Worm (Caenorhabditis elegans) whole organism, young adult: ENCODE measurements around the gene pho-10.

ENCODE experiments used
- B0019.2 ChIP-seq: fragments of 200-800 bp; sonication (Bioruptor generic); conservative IDR thresholded peaks from 2 replicates; pipeline ENCODE4 v1.3.6; 2022; ENCODE audit warnings: missing genetic modification reagents, missing genetic modification characterization, missing compliant biosample characterization
- B0261.1 ChIP-seq: sonication (generic microtip); optimal IDR thresholded peaks from 2 replicates; lab custom pipeline; 2016; ENCODE audit warnings: mild to moderate bottlenecking, missing genetic modification characterization, moderate library complexity, missing compliant biosample characterization
- F10E7.11 ChIP-seq: sonication (generic microtip); optimal IDR thresholded peaks from 2 replicates; lab custom pipeline; 2017; ENCODE audit warnings: mild to moderate bottlenecking, missing genetic modification characterization, moderate library complexity, missing compliant biosample characterization
- F22D6.2 ChIP-seq: sonication (generic microtip); optimal IDR thresholded peaks from 2 replicates; lab custom pipeline; 2016; ENCODE audit warnings: mild to moderate bottlenecking, missing genetic modification characterization, missing compliant biosample characterization
- F23B12.7 ChIP-seq: sonication (generic microtip); optimal IDR thresholded peaks from 2 replicates; lab custom pipeline; 2017; ENCODE audit warnings: missing genetic modification characterization, mild to moderate bottlenecking, missing compliant biosample characterization, antibody characterized with exemption, moderate library complexity; ENCODE audit not compliant: insufficient read depth
- F49E8.2 ChIP-seq: sonication (generic microtip); optimal IDR thresholded peaks from 3 replicates; lab custom pipeline; 2017; ENCODE audit warnings: missing genetic modification characterization, mild to moderate bottlenecking, missing compliant biosample characterization, antibody characterized with exemption, moderate library complexity; ENCODE audit not compliant: insufficient read depth
- F52B5.7 ChIP-seq: sonication (generic microtip); optimal IDR thresholded peaks from 2 replicates; lab custom pipeline; 2016; ENCODE audit warnings: mild to moderate bottlenecking, missing genetic modification characterization, missing compliant biosample characterization
- F57C9.4 ChIP-seq: sonication (generic microtip); optimal IDR thresholded peaks from 2 replicates; lab custom pipeline; 2017; ENCODE audit warnings: mild to moderate bottlenecking, missing genetic modification characterization, missing compliant biosample characterization
- K11D2.4 ChIP-seq: fragments of 200-800 bp; sonication (Bioruptor generic); IDR thresholded peaks from 2 replicates; pipeline ENCODE4 v1.3.6; 2022; ENCODE audit warnings: missing genetic modification reagents, missing genetic modification characterization, missing compliant biosample characterization
- Y56A3A.18 ChIP-seq: fragments of 200-800 bp; sonication (Bioruptor generic); IDR thresholded peaks from 2 replicates; pipeline ENCODE4 v1.3.6; 2022; ENCODE audit warnings: missing genetic modification reagents, missing genetic modification characterization, missing compliant biosample characterization
- aptf-3 ChIP-seq: fragments of 200-800 bp; sonication (Bioruptor generic); IDR thresholded peaks from 2 replicates; pipeline ENCODE4 v1.3.6; 2022; ENCODE audit warnings: missing genetic modification characterization, missing compliant biosample characterization
- attf-3 ChIP-seq: fragments of 200-800 bp; sonication (Bioruptor generic); conservative IDR thresholded peaks from 2 replicates; pipeline ENCODE4 v1.3.6; 2022; ENCODE audit warnings: missing genetic modification reagents, missing genetic modification characterization, missing compliant biosample characterization
- bed-2 ChIP-seq: fragments of 200-800 bp; sonication (Bioruptor generic); IDR thresholded peaks from 2 replicates; pipeline ENCODE4 v1.3.6; 2022; ENCODE audit warnings: missing genetic modification reagents, missing genetic modification characterization, missing compliant biosample characterization
- ceh-100 ChIP-seq: fragments of 200-800 bp; sonication (Bioruptor generic); IDR thresholded peaks from 2 replicates; pipeline ENCODE4 v1.3.6; 2022; ENCODE audit warnings: missing genetic modification reagents, missing genetic modification characterization, missing compliant biosample characterization
- dpl-1 ChIP-seq: fragments of 150-350 bp; optimal IDR thresholded peaks from 2 replicates; lab custom pipeline; 2014; ENCODE audit warnings: missing biosample characterization, missing genetic modification reagents, missing genetic modification characterization
- egl-18 ChIP-seq: fragments of 200-800 bp; sonication (Bioruptor generic); IDR thresholded peaks from 2 replicates; pipeline ENCODE4 v1.3.6; 2022; ENCODE audit warnings: missing genetic modification reagents, missing genetic modification characterization, missing compliant biosample characterization
- egl-44 ChIP-seq: fragments of 200-800 bp; sonication (Bioruptor generic); IDR thresholded peaks from 2 replicates; pipeline ENCODE4 v1.3.6; 2022; ENCODE audit warnings: missing genetic modification reagents, missing genetic modification characterization, missing compliant biosample characterization
- egrh-3 ChIP-seq: fragments of 200-800 bp; sonication (Bioruptor generic); IDR thresholded peaks from 2 replicates; pipeline ENCODE4 v1.3.6; 2022; ENCODE audit warnings: missing genetic modification reagents, missing genetic modification characterization, missing compliant biosample characterization
- hrde-1 ChIP-seq: sonication (generic microtip); optimal IDR thresholded peaks from 2 replicates; lab custom pipeline; 2016; ENCODE audit warnings: missing genetic modification characterization, mild to moderate bottlenecking, missing compliant biosample characterization, moderate library complexity, missing genotype, missing genetic modification reagents, borderline replicate concordance
- let-607 ChIP-seq, 2 experiments: fragments of 200-800 bp in 1 of 2; sonication (Bioruptor generic) in 1 of 2; sonication (generic microtip) in 1 of 2; optimal IDR thresholded peaks; 2 replicates each; lab custom pipeline; 2016 to 2018; ENCODE audit warnings: mild to moderate bottlenecking in 2 of 2, missing compliant biosample characterization in 2 of 2, missing genetic modification characterization in 2 of 2, moderate library complexity in 2 of 2, missing genotype in 1 of 2
- lin-40 ChIP-seq: sonication (generic microtip); optimal IDR thresholded peaks from 2 replicates; lab custom pipeline; 2016; ENCODE audit warnings: missing genetic modification characterization, mild to moderate bottlenecking, missing compliant biosample characterization, missing genotype, missing genetic modification reagents
- lsy-27 ChIP-seq: sonication (generic microtip); optimal IDR thresholded peaks from 2 replicates; lab custom pipeline; 2017; ENCODE audit warnings: missing genetic modification characterization, mild to moderate bottlenecking, missing compliant biosample characterization, antibody characterized with exemption, missing genotype, borderline replicate concordance; ENCODE audit not compliant: insufficient read depth
- madf-10 ChIP-seq: sonication (generic microtip); optimal IDR thresholded peaks from 2 replicates; lab custom pipeline; 2016; ENCODE audit warnings: mild to moderate bottlenecking, missing genetic modification characterization, missing compliant biosample characterization
- madf-3 ChIP-seq: fragments of 200-800 bp; sonication (Bioruptor generic); IDR thresholded peaks from 2 replicates; pipeline ENCODE4 v1.3.6; 2022; ENCODE audit warnings: missing genetic modification reagents, missing genetic modification characterization, missing compliant biosample characterization
- madf-6 ChIP-seq: fragments of 200-800 bp; sonication (Bioruptor generic); IDR thresholded peaks from 2 replicates; pipeline ENCODE4 v1.3.6; 2022; ENCODE audit warnings: missing genetic modification reagents, missing genetic modification characterization, missing compliant biosample characterization
- nfya-1 ChIP-seq: sonication (generic microtip); optimal IDR thresholded peaks from 2 replicates; lab custom pipeline; 2017; ENCODE audit warnings: antibody characterized with exemption, missing compliant biosample characterization, missing genetic modification characterization, borderline replicate concordance; ENCODE audit not compliant: insufficient read depth
- nhr-120 ChIP-seq: fragments of 200-800 bp; sonication (Bioruptor generic); IDR thresholded peaks from 2 replicates; pipeline ENCODE4 v1.3.6; 2022; ENCODE audit warnings: missing genetic modification characterization, missing compliant biosample characterization
- pbrm-1 ChIP-seq: fragments of 200-800 bp; sonication (Bioruptor generic); IDR thresholded peaks from 2 replicates; pipeline ENCODE4 v1.3.6; 2022; ENCODE audit warnings: missing genetic modification reagents, missing genetic modification characterization, missing compliant biosample characterization
- pha-4 ChIP-seq: fragments of 150-350 bp; sonication (generic microtip); optimal IDR thresholded peaks from 2 replicates; lab custom pipeline; 2014; ENCODE audit warnings: missing biosample characterization, missing genetic modification reagents, missing genetic modification characterization
- rpc-1 ChIP-seq, 2 experiments: fragments of 150-350 bp in 1 of 2; sonication (generic microtip) in 1 of 2; optimal IDR thresholded peaks; 2 replicates each; lab custom pipeline; 2014 to 2018; ENCODE audit warnings: missing biosample characterization in 1 of 2, missing genetic modification characterization in 1 of 2, missing genetic modification reagents in 1 of 2, missing genotype in 1 of 2
- sea-2 ChIP-seq: fragments of 200-800 bp; sonication (Bioruptor generic); IDR thresholded peaks from 2 replicates; pipeline ENCODE4 v1.3.6; 2022; ENCODE audit warnings: missing genetic modification characterization, missing compliant biosample characterization
- snpc-1.1 ChIP-seq: sonication (generic microtip); optimal IDR thresholded peaks from 2 replicates; lab custom pipeline; 2017; ENCODE audit warnings: missing genetic modification characterization, mild to moderate bottlenecking, missing compliant biosample characterization, antibody characterized with exemption, moderate library complexity, missing genotype, missing genetic modification reagents; ENCODE audit not compliant: insufficient read depth
- snpc-1.3 ChIP-seq: sonication (generic microtip); optimal IDR thresholded peaks from 2 replicates; lab custom pipeline; 2017; ENCODE audit warnings: missing genetic modification characterization, mild to moderate bottlenecking, missing compliant biosample characterization, antibody characterized with exemption, moderate library complexity, missing genotype, missing genetic modification reagents; ENCODE audit not compliant: insufficient read depth
- sptf-2 ChIP-seq: fragments of 200-800 bp; sonication (Bioruptor generic); optimal IDR thresholded peaks from 2 replicates; lab custom pipeline; 2018; ENCODE audit warnings: mild to moderate bottlenecking, missing genetic modification characterization, missing compliant biosample characterization
- tlf-1 ChIP-seq: fragments of 200-800 bp; sonication (Bioruptor generic); optimal IDR thresholded peaks from 2 replicates; lab custom pipeline; 2018; ENCODE audit warnings: mild to moderate bottlenecking, missing genetic modification characterization, missing compliant biosample characterization
- unc-130 ChIP-seq: sonication (generic microtip); optimal IDR thresholded peaks from 2 replicates; lab custom pipeline; 2016; ENCODE audit warnings: missing genetic modification reagents, missing genetic modification characterization, missing compliant biosample characterization
- xnd-1 ChIP-seq: sonication (generic microtip); optimal IDR thresholded peaks from 2 replicates; lab custom pipeline; 2016; ENCODE audit warnings: missing genotype, missing genetic modification reagents, missing genetic modification characterization, missing compliant biosample characterization
- ztf-25 ChIP-seq: fragments of 200-800 bp; sonication (Bioruptor generic); IDR thresholded peaks from 2 replicates; pipeline ENCODE4 v1.3.6; 2022; ENCODE audit warnings: missing genetic modification reagents, missing genetic modification characterization, missing compliant biosample characterization
- ztf-6 ChIP-seq: fragments of 200-800 bp; sonication (Bioruptor generic); IDR thresholded peaks from 2 replicates; pipeline ENCODE4 v1.3.6; 2022; ENCODE audit warnings: missing genetic modification reagents, missing genetic modification characterization, missing compliant biosample characterization

The pho-10 gene

DNA sequence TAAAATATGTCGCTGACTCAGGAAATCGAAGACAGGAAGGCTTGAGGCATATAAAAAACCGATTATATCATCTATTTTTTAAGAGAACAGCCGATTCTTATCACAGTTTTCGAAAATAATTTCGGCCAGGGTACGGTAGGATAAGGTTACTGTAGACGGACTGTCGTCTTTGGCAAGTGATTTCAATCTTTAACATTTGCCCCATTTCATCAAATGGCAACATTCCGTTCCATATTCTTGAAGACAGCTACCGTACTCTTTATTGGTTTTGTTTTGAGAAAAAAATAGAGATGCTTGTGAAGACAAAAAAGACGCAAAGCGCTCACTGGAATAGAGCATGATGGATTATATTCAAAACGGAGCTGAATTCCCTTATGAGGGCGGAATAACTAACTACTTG is 21.6 kb downstream of the pho-10 start:
- TF ChIP-seq nfya-1 (no peak), unc-130 (GFP tag; lab: Kevin White, UChicago) (no peak), B0261.1 (tag; lab: Kevin White, UChicago) (no peak), pbrm-1 (no peak), F52B5.7 (tag; lab: Kevin White, UChicago) (no peak), egrh-3 (GFP tag; lab: Robert Waterston, UW) (no peak), snpc-1.1 (tag; lab: Kevin White, UChicago) (no peak), rpc-1 (optimal IDR thresholded peaks at IDR 0.05; lab: Kevin White, UChicago) (no peak), rpc-1 (tag; optimal IDR thresholded peaks at IDR 0.05; lab: Kevin White, UChicago) (no peak), K11D2.4 (no peak), egl-18 (GFP tag; lab: Robert Waterston, UW) (no peak), tlf-1 (no peak), let-607 (tag; optimal IDR thresholded peaks at IDR 0.05; lab: Kevin White, UChicago) (no peak), ceh-100 (GFP tag; lab: Robert Waterston, UW) (no peak), egl-44 (GFP tag; lab: Robert Waterston, UW) (no peak), B0019.2 (no peak), ztf-25 (no peak)
- TF ChIP-seq, all 124 proteins: peak for 0

- TF ChIP-seq sea-2 (GFP tag; lab: Robert Waterston, UW) (no peak), madf-3 (GFP tag; lab: Robert Waterston, UW) (no peak), pha-4 (tag; lab: Kevin White, UChicago) (no peak), lsy-27 (tag; lab: Kevin White, UChicago) (no peak), snpc-1.3 (tag; lab: Kevin White, UChicago) (no peak), lin-40 (tag; lab: Kevin White, UChicago) (no peak), sptf-2 (GFP tag; lab: Kevin White, UChicago) (no peak), dpl-1 (no peak), hrde-1 (tag; lab: Kevin White, UChicago) (no peak), aptf-3 (GFP tag; lab: Robert Waterston, UW) (no peak)
- TF ChIP-seq, all 124 proteins: peak for 0
These were observed 25.2 kb downstream of the pho-10 start for ce11 chrII:9895173-9895572.

- TF ChIP-seq Y56A3A.18 (GFP tag; lab: Robert Waterston, UW), result no peak
- TF ChIP-seq F22D6.2 (tag; lab: Kevin White, UChicago), result no peak
- TF ChIP-seq ztf-6, result no peak
- TF ChIP-seq madf-6 (GFP tag; lab: Robert Waterston, UW), result no peak
- TF ChIP-seq unc-130 (GFP tag; lab: Kevin White, UChicago), result no peak
- TF ChIP-seq F57C9.4 (tag; lab: Kevin White, UChicago), result no peak
- no peak for TF ChIP-seq F23B12.7 (tag; lab: Kevin White, UChicago)
- TF ChIP-seq attf-3 (GFP tag; lab: Robert Waterston, UW), result no peak
- no peak for TF ChIP-seq pbrm-1
- TF ChIP-seq nhr-120 (GFP tag; lab: Robert Waterston, UW), result no peak
- no peak for TF ChIP-seq ceh-100 (GFP tag; lab: Robert Waterston, UW)
- no peak for TF ChIP-seq xnd-1 (tag; lab: Kevin White, UChicago)
- no peak for TF ChIP-seq madf-10 (tag; lab: Kevin White, UChicago)
- TF ChIP-seq F10E7.11 (tag; lab: Kevin White, UChicago), result no peak
- no peak for TF ChIP-seq egl-18 (GFP tag; lab: Robert Waterston, UW)
- no peak for TF ChIP-seq bed-2 (GFP tag; lab: Robert Waterston, UW)
- no peak for TF ChIP-seq tlf-1
- TF ChIP-seq K11D2.4, result no peak
- no peak for TF ChIP-seq F49E8.2 (tag; lab: Kevin White, UChicago)
These were observed 25.9 kb downstream of the pho-10 start, which contains the start of gene F26C11.1 for ce11 chrII:9894435-9894834. Gene F26C11.1, plus strand, starts transcription at chrII:9894735.
